Worm (Caenorhabditis elegans) whole organism, L4 larva: ENCODE measurements around the gene srd-2.

Experiments used
- F26F4.8 ChIP-seq: fragments of 200-800 bp; sonication (Bioruptor generic); conservative IDR thresholded peaks from 2 replicates; pipeline ENCODE4 v1.3.6; 2022; ENCODE audit warnings: missing genetic modification characterization, missing compliant biosample characterization
- T26A8.4 ChIP-seq: fragments of 200-800 bp; sonication (Bioruptor generic); IDR thresholded peaks from 2 replicates; pipeline ENCODE4 v1.3.6; 2022; ENCODE audit warnings: missing genetic modification characterization, missing compliant biosample characterization
- Y105C5A.15 ChIP-seq: fragments of 200-800 bp; sonication (Bioruptor generic); IDR thresholded peaks from 2 replicates; pipeline ENCODE4 v1.3.6; 2022; ENCODE audit warnings: missing genetic modification characterization, missing compliant biosample characterization
- Y48G9A.11 ChIP-seq: fragments of 200-800 bp; sonication (Bioruptor generic); IDR thresholded peaks from 2 replicates; pipeline ENCODE4 v1.3.6; 2022; ENCODE audit warnings: missing genetic modification reagents, missing genetic modification characterization, missing compliant biosample characterization
- ZK546.5 ChIP-seq, 2 experiments: sonication (generic microtip); optimal IDR thresholded peaks; 2 replicates each; lab custom pipeline; 2017; ENCODE audit warnings: missing biosample characterization in 2 of 2, missing genetic modification characterization in 2 of 2
- ama-1 ChIP-seq: fragments of 150-350 bp; optimal IDR thresholded peaks from 2 replicates; lab custom pipeline; 2014; ENCODE audit warnings: inconsistent platforms, mixed read lengths
- arid-1 ChIP-seq: fragments of 200-800 bp; sonication (Bioruptor generic); conservative IDR thresholded peaks from 2 replicates; pipeline ENCODE4 v1.3.6; 2022; ENCODE audit warnings: missing genetic modification reagents, missing genetic modification characterization, missing compliant biosample characterization
- attf-4 ChIP-seq: sonication (generic microtip); optimal IDR thresholded peaks from 3 replicates; lab custom pipeline; 2017; ENCODE audit warnings: missing biosample characterization, missing genetic modification characterization
- ceh-20 ChIP-seq: fragments of 200-800 bp; sonication (Bioruptor generic); IDR thresholded peaks from 2 replicates; pipeline ENCODE4 v1.3.6; 2022; ENCODE audit warnings: missing genetic modification reagents, missing genetic modification characterization, missing compliant biosample characterization
- ceh-28 ChIP-seq: fragments of 150-350 bp; optimal IDR thresholded peaks from 2 replicates; lab custom pipeline; 2014; ENCODE audit warnings: missing biosample characterization, missing genetic modification reagents, missing genetic modification characterization
- ceh-32 ChIP-seq: sonication (generic microtip); optimal IDR thresholded peaks from 2 replicates; lab custom pipeline; 2016; ENCODE audit warnings: mild to moderate bottlenecking, missing genetic modification characterization, missing compliant biosample characterization; ENCODE audit not compliant: poor library complexity
- ceh-62 ChIP-seq: sonication (generic microtip); optimal IDR thresholded peaks from 2 replicates; lab custom pipeline; 2017; ENCODE audit warnings: missing biosample characterization, missing genetic modification characterization
- ctbp-1 ChIP-seq: fragments of 200-800 bp; sonication (Bioruptor generic); IDR thresholded peaks from 2 replicates; pipeline ENCODE4 v1.3.6; 2022; ENCODE audit warnings: missing genetic modification reagents, missing genetic modification characterization, missing compliant biosample characterization
- daf-12 ChIP-seq: fragments of 150-350 bp; optimal IDR thresholded peaks from 2 replicates; lab custom pipeline; 2014; ENCODE audit warnings: missing biosample characterization, missing genetic modification reagents, missing genetic modification characterization
- daf-16 ChIP-seq, 3 experiments: sonication (generic microtip); optimal IDR thresholded peaks; 2 replicates each; lab custom pipeline; 2016 to 2017; ENCODE audit warnings: missing genetic modification characterization in 3 of 3, missing genetic modification reagents in 3 of 3, mild to moderate bottlenecking in 2 of 3, missing compliant biosample characterization in 2 of 3, missing biosample characterization in 1 of 3, moderate library complexity in 1 of 3
- dmd-6 ChIP-seq: fragments of 200-800 bp; sonication (Bioruptor generic); IDR thresholded peaks from 2 replicates; pipeline ENCODE4 v1.3.6; 2022; ENCODE audit warnings: missing genetic modification reagents, missing genetic modification characterization, missing compliant biosample characterization
- dmd-8 ChIP-seq: fragments of 200-800 bp; sonication (Bioruptor generic); IDR thresholded peaks from 2 replicates; pipeline ENCODE4 v1.3.6; 2022; ENCODE audit warnings: missing genetic modification characterization, missing compliant biosample characterization
- dpl-1 ChIP-seq: fragments of 150-350 bp; optimal IDR thresholded peaks from 2 replicates; lab custom pipeline; 2014; ENCODE audit warnings: missing biosample characterization, missing genetic modification reagents, missing genetic modification characterization
- fos-1 ChIP-seq: fragments of 150-350 bp; optimal IDR thresholded peaks from 2 replicates; lab custom pipeline; 2014; ENCODE audit warnings: missing biosample characterization, missing genetic modification characterization
- hif-1 ChIP-seq, 2 experiments: sonication (generic microtip); optimal IDR thresholded peaks; 2 replicates each; lab custom pipeline; 2016 to 2017; ENCODE audit warnings: missing compliant biosample characterization in 2 of 2, missing genetic modification characterization in 2 of 2, missing genetic modification reagents in 2 of 2, missing genotype in 2 of 2, mild to moderate bottlenecking in 1 of 2
- hlh-30 ChIP-seq: sonication (generic microtip); optimal IDR thresholded peaks from 2 replicates; lab custom pipeline; 2017; ENCODE audit warnings: antibody characterized with exemption, mild to moderate bottlenecking, missing genetic modification characterization, missing compliant biosample characterization; ENCODE audit not compliant: insufficient read depth
- hmg-1.1 ChIP-seq: fragments of 200-800 bp; sonication (Bioruptor generic); IDR thresholded peaks from 2 replicates; pipeline ENCODE4 v1.3.6; 2022; ENCODE audit warnings: missing genetic modification reagents, missing genetic modification characterization, missing compliant biosample characterization
- lin-1 ChIP-seq: fragments of 200-800 bp; sonication (Bioruptor generic); IDR thresholded peaks from 2 replicates; pipeline ENCODE4 v1.3.6; 2022; ENCODE audit warnings: missing genetic modification reagents, missing genetic modification characterization, missing compliant biosample characterization
- lin-29 ChIP-seq: fragments of 200-800 bp; sonication (Bioruptor generic); IDR thresholded peaks from 2 replicates; pipeline ENCODE4 v1.3.6; 2022; ENCODE audit warnings: missing genetic modification reagents, missing genetic modification characterization, missing compliant biosample characterization
- lir-3 ChIP-seq: sonication (generic microtip); optimal IDR thresholded peaks from 2 replicates; lab custom pipeline; 2016; ENCODE audit warnings: mild to moderate bottlenecking, missing genetic modification characterization, missing compliant biosample characterization
- lsy-2 ChIP-seq, 2 experiments: fragments of 150-350 bp in 1 of 2; sonication (generic microtip) in 1 of 2; optimal IDR thresholded peaks; 2 replicates each; lab custom pipeline; 2014 to 2017; ENCODE audit warnings: missing biosample characterization in 2 of 2, missing genetic modification characterization in 2 of 2
- madf-9 ChIP-seq: fragments of 200-800 bp; sonication (Bioruptor generic); conservative IDR thresholded peaks from 2 replicates; pipeline ENCODE4 v1.3.6; 2022; ENCODE audit warnings: missing genetic modification reagents, missing genetic modification characterization, missing compliant biosample characterization
- mdl-1 ChIP-seq, 2 experiments: fragments of 150-350 bp in 1 of 2; sonication (generic microtip) in 1 of 2; optimal IDR thresholded peaks; 2 replicates each; lab custom pipeline; 2014 to 2017; ENCODE audit warnings: missing biosample characterization in 2 of 2, missing genetic modification characterization in 2 of 2
- mxl-3 ChIP-seq: fragments of 200-800 bp; sonication (Bioruptor generic); optimal IDR thresholded peaks from 2 replicates; lab custom pipeline; 2018; ENCODE audit warnings: mild to moderate bottlenecking, missing genetic modification characterization, missing compliant biosample characterization
- nhr-10 ChIP-seq: fragments of 150-350 bp; optimal IDR thresholded peaks from 2 replicates; lab custom pipeline; 2014; ENCODE audit warnings: missing biosample characterization, missing genetic modification characterization
- nhr-237 ChIP-seq: sonication (generic microtip); optimal IDR thresholded peaks from 2 replicates; lab custom pipeline; 2017; ENCODE audit warnings: missing biosample characterization, missing genetic modification characterization
- nhr-76 ChIP-seq: fragments of 150-350 bp; optimal IDR thresholded peaks from 2 replicates; lab custom pipeline; 2014; ENCODE audit warnings: missing biosample characterization, missing genetic modification characterization
- set-16 ChIP-seq: fragments of 200-800 bp; sonication (Bioruptor generic); IDR thresholded peaks from 2 replicates; pipeline ENCODE4 v1.3.6; 2022; ENCODE audit warnings: missing genetic modification reagents, missing genetic modification characterization, missing compliant biosample characterization
- tra-1 ChIP-seq: fragments of 200-800 bp; sonication (Bioruptor generic); IDR thresholded peaks from 2 replicates; pipeline ENCODE4 v1.3.6; 2022; ENCODE audit warnings: missing genetic modification reagents, missing genetic modification characterization, missing compliant biosample characterization
- unc-130 ChIP-seq: sonication (generic microtip); optimal IDR thresholded peaks from 2 replicates; lab custom pipeline; 2016; ENCODE audit warnings: missing genetic modification reagents, missing genetic modification characterization, missing compliant biosample characterization
- unc-62 ChIP-seq, 3 experiments: fragments of 150-350 bp in 1 of 3; sonication (generic microtip); optimal IDR thresholded peaks in 2 of 3; peaks in 1 of 3; 1 replicate in 1 of 3; 2 replicates in 2 of 3; lab custom pipeline; 2014 to 2017; ENCODE audit warnings: missing biosample characterization in 3 of 3, missing genetic modification characterization in 3 of 3, missing genetic modification reagents in 3 of 3, missing genotype in 1 of 3
- zag-1 ChIP-seq: fragments of 150-350 bp; optimal IDR thresholded peaks from 2 replicates; lab custom pipeline; 2014; ENCODE audit warnings: missing biosample characterization, missing genetic modification characterization
- zfp-3 ChIP-seq: fragments of 200-800 bp; sonication (Bioruptor generic); conservative IDR thresholded peaks from 2 replicates; pipeline ENCODE4 v1.3.6; 2022; ENCODE audit warnings: missing genetic modification reagents, missing genetic modification characterization, missing compliant biosample characterization
- zip-2 ChIP-seq: fragments of 150-350 bp; optimal IDR thresholded peaks from 2 replicates; lab custom pipeline; 2014; ENCODE audit warnings: missing biosample characterization, missing genetic modification characterization
- ztf-11 ChIP-seq: fragments of 150-350 bp; optimal IDR thresholded peaks from 2 replicates; lab custom pipeline; 2014; ENCODE audit warnings: missing biosample characterization, missing genetic modification characterization

The srd-2 gene

DNA sequence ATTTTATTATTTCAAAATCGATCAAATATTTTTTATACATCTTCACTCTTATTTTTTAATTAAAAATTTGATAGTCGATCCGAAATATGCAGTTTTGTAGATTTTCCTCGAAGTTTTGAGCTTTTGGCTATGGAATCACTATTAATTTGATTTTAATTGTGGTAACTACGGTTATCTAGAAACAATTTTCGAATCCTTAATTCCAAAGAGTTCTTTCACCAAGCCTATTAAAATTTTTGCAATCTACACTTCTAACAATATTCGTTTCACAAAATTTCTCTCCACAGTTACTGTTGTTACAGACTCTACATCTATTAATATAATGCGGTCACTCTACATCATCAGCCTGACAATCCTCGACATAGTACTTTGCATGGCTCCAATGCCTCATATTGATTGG is 4.5 kb upstream of the srd-2 start, which contains the start of gene R05H5.7:
Gene R05H5.7, plus strand, starts transcription at position 301 of the 400 bp plus-strand sequence.
- no peak for TF ChIP-seq nhr-237
- no peak for TF ChIP-seq daf-16 (GFP tag; optimal IDR thresholded peaks at IDR 0.05; lab: Kevin White, UChicago)
- TF ChIP-seq daf-16 (tag; optimal IDR thresholded peaks at IDR 0.05; lab: Kevin White, UChicago) = no peak
- TF ChIP-seq ceh-20 (GFP tag; lab: Robert Waterston, UW) = no peak
- TF ChIP-seq lsy-2 (tag; optimal IDR thresholded peaks at IDR 0.05; lab: Kevin White, UChicago) = no peak
- TF ChIP-seq set-16 (GFP tag; lab: Robert Waterston, UW) = no peak
- TF ChIP-seq hif-1 (tag; optimal IDR thresholded peaks at IDR 0.05; lab: Kevin White, UChicago) = no peak
- no peak for TF ChIP-seq daf-12 (tag; lab: Kevin White, UChicago)
- no peak for TF ChIP-seq Y105C5A.15 (GFP tag; lab: Robert Waterston, UW)
- no peak for TF ChIP-seq zfp-3 (GFP tag; lab: Robert Waterston, UW)
- no peak for TF ChIP-seq hlh-30 (tag; lab: Kevin White, UChicago)
- TF ChIP-seq Y48G9A.11 = no peak
- no peak for TF ChIP-seq lin-29
- TF ChIP-seq attf-4 (tag; lab: Kevin White, UChicago) = no peak
- no peak for TF ChIP-seq ceh-28 (tag; lab: Kevin White, UChicago)
- TF ChIP-seq zip-2 = no peak
- no peak for TF ChIP-seq madf-9 (GFP tag; lab: Robert Waterston, UW)

DNA sequence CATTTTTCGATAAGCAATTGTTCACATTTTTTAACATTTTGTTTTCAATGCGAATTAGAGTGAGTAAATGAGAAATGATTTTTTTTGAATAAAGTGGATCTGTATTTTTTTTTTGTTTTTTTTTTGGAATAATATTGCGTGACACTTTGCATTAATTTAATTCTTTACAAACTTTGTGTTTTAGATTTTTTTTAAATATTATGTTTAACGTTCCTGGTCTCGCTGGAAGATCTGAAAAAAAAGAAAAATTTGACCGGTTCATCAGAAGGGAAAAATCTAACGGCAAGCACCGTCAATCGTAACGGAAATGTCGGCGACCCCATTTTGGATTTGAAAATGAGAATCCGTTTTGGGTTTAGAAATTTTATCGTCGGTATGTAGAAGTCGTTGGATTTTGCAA is 1.7 kb upstream of the srd-2 start, which contains the start of gene cdc-25.4:
Gene cdc-25.4, minus strand, starts transcription at position 101 of the 400 bp plus-strand sequence.
- TF ChIP-seq dmd-6 (no peak), set-16 (GFP tag; lab: Robert Waterston, UW) (no peak), unc-130 (GFP tag; lab: Kevin White, UChicago) (no peak), nhr-76 (tag; lab: Kevin White, UChicago) (no peak), F26F4.8 (GFP tag; lab: Robert Waterston, UW) (no peak), mdl-1 (tag; optimal IDR thresholded peaks at IDR 0.05; lab: Kevin White, UChicago) (no peak), lir-3 (tag; lab: Kevin White, UChicago) (no peak), ama-1 (lab: Kevin White, UChicago) (no peak), dpl-1 (GFP tag; lab: Kevin White, UChicago) (no peak), mxl-3 (GFP tag; lab: Kevin White, UChicago) (no peak), unc-62 (GFP tag; optimal IDR thresholded peaks at IDR 0.05 in 1 of 2; lab: Kevin White, UChicago) (no peak), unc-62 (tag; optimal IDR thresholded peaks at IDR 0.05; lab: Kevin White, UChicago) (no peak), lin-1 (GFP tag; lab: Robert Waterston, UW) (no peak), ceh-32 (tag; lab: Kevin White, UChicago) (no peak), arid-1 (GFP tag; lab: Robert Waterston, UW) (no peak)

DNA sequence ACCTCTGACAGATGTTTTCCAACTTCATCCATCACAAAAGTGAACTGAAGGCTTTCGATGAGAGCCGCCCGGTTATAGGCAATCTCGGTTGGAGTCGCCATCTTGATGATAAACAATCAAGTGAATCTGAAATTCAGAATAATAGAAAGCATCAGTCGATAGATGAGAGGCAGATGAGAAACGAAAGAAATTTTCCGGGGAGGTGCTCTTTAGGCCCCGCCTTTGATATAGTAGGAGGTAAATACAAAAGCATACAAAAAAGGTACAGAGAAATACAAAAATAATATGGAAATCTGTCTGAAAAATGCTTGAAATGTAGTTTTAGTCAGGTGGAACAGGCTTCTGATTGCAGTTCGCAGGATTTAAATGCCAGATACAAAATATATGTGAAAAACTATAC is 5.1 kb downstream of the srd-2 start, which contains the start of gene srd-1:
Gene srd-1, minus strand, starts transcription at position 101 of the 400 bp plus-strand sequence.
- TF ChIP-seq ctbp-1 (no peak), fos-1 (tag; lab: Kevin White, UChicago) (no peak), T26A8.4 (GFP tag; lab: Robert Waterston, UW) (no peak), ceh-62 (no peak), hmg-1.1 (GFP tag; lab: Robert Waterston, UW) (no peak), zag-1 (tag; lab: Kevin White, UChicago) (no peak), tra-1 (GFP tag; lab: Robert Waterston, UW) (no peak), hlh-30 (tag; lab: Kevin White, UChicago) (no peak), ZK546.5 (tag; optimal IDR thresholded peaks at IDR 0.05; lab: Kevin White, UChicago) (no peak), nhr-10 (tag; lab: Kevin White, UChicago) (no peak), ztf-11 (tag; lab: Kevin White, UChicago) (no peak), dmd-8 (GFP tag; lab: Robert Waterston, UW) (no peak), unc-62 (GFP tag; optimal IDR thresholded peaks at IDR 0.05 in 1 of 2; lab: Kevin White, UChicago) (no peak), unc-62 (tag; optimal IDR thresholded peaks at IDR 0.05; lab: Kevin White, UChicago) (no peak)
